Worm (Caenorhabditis elegans) whole organism, L1 larva: ENCODE measurements around the gene F57G12.2.

Source experiments
- lin-15B ChIP-seq: fragments of 150-350 bp; sonication (generic microtip); optimal IDR thresholded peaks from 3 replicates; lab custom pipeline; 2014; ENCODE audit warnings: missing biosample characterization, missing genetic modification characterization
- pqm-1 ChIP-seq: sonication (generic microtip); optimal IDR thresholded peaks from 3 replicates; lab custom pipeline; 2017; ENCODE audit warnings: missing biosample characterization, missing genetic modification characterization
- ztf-4 ChIP-seq: fragments of 150-350 bp; optimal IDR thresholded peaks from 2 replicates; lab custom pipeline; 2014; ENCODE audit warnings: missing biosample characterization, missing genetic modification characterization

- TF ChIP-seq ztf-4 (no peak), lin-15B (no peak), pqm-1 (no peak)
Measured at ce11 chrX:12174686-12175404, 15.0 kb upstream of the F57G12.2 start.
